Worm (Caenorhabditis elegans): ENCODE measurements around the gene lat-1.

DNA sequence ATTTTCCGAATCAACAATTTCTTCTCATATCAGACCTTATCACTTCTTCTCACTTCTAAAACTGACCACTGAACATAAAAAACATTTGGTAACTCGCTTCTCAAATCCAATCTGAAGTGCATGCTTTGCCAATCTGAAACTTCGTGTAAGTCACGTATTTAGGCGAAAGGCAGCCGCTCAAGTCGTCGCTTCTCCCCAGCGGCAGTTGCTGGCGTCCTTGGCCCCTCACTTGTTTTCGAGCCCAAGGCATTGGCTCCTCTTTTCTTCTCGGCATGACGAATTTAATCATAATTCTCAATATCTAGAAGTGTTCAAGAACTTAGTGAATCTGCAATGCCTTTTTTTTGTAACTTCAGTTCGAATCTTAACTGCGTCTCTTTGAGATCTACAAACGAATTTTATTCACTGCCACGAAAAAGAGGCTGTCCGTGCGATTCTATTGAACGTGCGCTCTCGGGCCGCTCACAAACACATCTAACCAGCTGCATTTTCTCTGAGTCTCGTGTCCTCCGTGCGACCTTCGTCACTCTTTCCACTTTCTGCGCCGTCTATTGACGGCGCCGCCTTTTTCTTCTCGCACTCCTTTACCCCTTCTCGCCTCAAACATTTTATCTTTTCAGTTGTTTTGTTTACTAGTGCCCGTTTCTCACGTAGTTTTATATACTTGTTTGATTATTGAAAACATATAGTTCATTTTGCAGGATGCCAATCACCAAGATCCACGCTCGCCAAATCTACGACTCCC lies 34.9 kb downstream of the lat-1 start:
- TF ChIP-seq ZK546.5 (tag; optimal IDR thresholded peaks at IDR 0.05), result no peak
- TF ChIP-seq nhr-11 (tag; optimal IDR thresholded peaks at IDR 0.05), result no peak
- TF ChIP-seq fkh-10 (GFP tag; optimal IDR thresholded peaks at IDR 0.05), result no peak
- TF ChIP-seq skn-1 (tag; optimal IDR thresholded peaks at IDR 0.05), result no peak
- TF ChIP-seq eor-1 (tag; optimal IDR thresholded peaks at IDR 0.05), result no peak
